Worm (Caenorhabditis elegans) whole organism, L4 larva: ENCODE results near the gene elp-1.

Experiments
- D1046.2 ChIP-seq: fragments of 200-800 bp; sonication (Bioruptor generic); IDR thresholded peaks from 2 replicates; pipeline ENCODE4 v1.3.6; 2022; ENCODE audit warnings: missing genetic modification characterization, missing compliant biosample characterization
- F37D6.2 ChIP-seq: sonication (generic microtip); optimal IDR thresholded peaks from 2 replicates; lab custom pipeline; 2016; ENCODE audit warnings: mild to moderate bottlenecking, missing genetic modification characterization, missing compliant biosample characterization
- R02D3.7 ChIP-seq: fragments of 150-350 bp; sonication (generic microtip); optimal IDR thresholded peaks from 3 replicates; lab custom pipeline; 2014; ENCODE audit warnings: missing biosample characterization, missing genetic modification characterization
- Y75B8A.6 ChIP-seq: fragments of 200-800 bp; sonication (Bioruptor generic); IDR thresholded peaks from 2 replicates; pipeline ENCODE4 v1.3.6; 2022; ENCODE audit warnings: missing genetic modification reagents, missing genetic modification characterization, missing compliant biosample characterization
- aly-2 ChIP-seq: sonication (generic microtip); optimal IDR thresholded peaks from 2 replicates; lab custom pipeline; 2018; ENCODE audit warnings: missing biosample characterization, missing genetic modification characterization
- ama-1 ChIP-seq: fragments of 150-350 bp; optimal IDR thresholded peaks from 2 replicates; lab custom pipeline; 2014; ENCODE audit warnings: inconsistent platforms, mixed read lengths
- arid-1 ChIP-seq: fragments of 200-800 bp; sonication (Bioruptor generic); conservative IDR thresholded peaks from 2 replicates; pipeline ENCODE4 v1.3.6; 2022; ENCODE audit warnings: missing genetic modification reagents, missing genetic modification characterization, missing compliant biosample characterization
- attf-4 ChIP-seq: sonication (generic microtip); optimal IDR thresholded peaks from 3 replicates; lab custom pipeline; 2017; ENCODE audit warnings: missing biosample characterization, missing genetic modification characterization
- ceh-44 ChIP-seq: fragments of 200-800 bp; sonication (Bioruptor generic); IDR thresholded peaks from 2 replicates; pipeline ENCODE4 v1.3.6; 2022; ENCODE audit warnings: missing genetic modification reagents, missing genetic modification characterization, missing compliant biosample characterization
- daf-16 ChIP-seq, 3 experiments: sonication (generic microtip); optimal IDR thresholded peaks; 2 replicates each; lab custom pipeline; 2016 to 2017; ENCODE audit warnings: missing genetic modification characterization in 3 of 3, missing genetic modification reagents in 3 of 3, mild to moderate bottlenecking in 2 of 3, missing compliant biosample characterization in 2 of 3, missing biosample characterization in 1 of 3, moderate library complexity in 1 of 3
- dmd-6 ChIP-seq: fragments of 200-800 bp; sonication (Bioruptor generic); IDR thresholded peaks from 2 replicates; pipeline ENCODE4 v1.3.6; 2022; ENCODE audit warnings: missing genetic modification reagents, missing genetic modification characterization, missing compliant biosample characterization
- dmd-9 ChIP-seq: fragments of 200-800 bp; sonication (Bioruptor generic); IDR thresholded peaks from 2 replicates; pipeline ENCODE4 v1.3.6; 2022; ENCODE audit warnings: missing genetic modification reagents, missing genetic modification characterization, missing compliant biosample characterization
- duxl-1 ChIP-seq: sonication (generic microtip); optimal IDR thresholded peaks from 2 replicates; lab custom pipeline; 2016; ENCODE audit warnings: mild to moderate bottlenecking, missing genetic modification characterization, moderate library complexity, missing compliant biosample characterization; ENCODE audit not compliant: poor library complexity
- dve-1 ChIP-seq: sonication (generic microtip); optimal IDR thresholded peaks from 2 replicates; lab custom pipeline; 2017; ENCODE audit warnings: antibody characterized with exemption, mild to moderate bottlenecking, missing genetic modification characterization, missing compliant biosample characterization; ENCODE audit not compliant: insufficient read depth
- egl-43 ChIP-seq: fragments of 200-800 bp; sonication (Bioruptor generic); IDR thresholded peaks from 2 replicates; pipeline ENCODE4 v1.3.6; 2022; ENCODE audit warnings: missing genetic modification reagents, missing genetic modification characterization, missing compliant biosample characterization
- fkh-10 ChIP-seq: fragments of 150-350 bp; optimal IDR thresholded peaks from 2 replicates; lab custom pipeline; 2014; ENCODE audit warnings: missing biosample characterization, missing genetic modification reagents, missing genetic modification characterization
- fos-1 ChIP-seq: fragments of 150-350 bp; optimal IDR thresholded peaks from 2 replicates; lab custom pipeline; 2014; ENCODE audit warnings: missing biosample characterization, missing genetic modification characterization
- hlh-30 ChIP-seq: sonication (generic microtip); optimal IDR thresholded peaks from 2 replicates; lab custom pipeline; 2017; ENCODE audit warnings: antibody characterized with exemption, mild to moderate bottlenecking, missing genetic modification characterization, missing compliant biosample characterization; ENCODE audit not compliant: insufficient read depth
- hmg-1.1 ChIP-seq: fragments of 200-800 bp; sonication (Bioruptor generic); IDR thresholded peaks from 2 replicates; pipeline ENCODE4 v1.3.6; 2022; ENCODE audit warnings: missing genetic modification reagents, missing genetic modification characterization, missing compliant biosample characterization
- lim-7 ChIP-seq: fragments of 200-800 bp; sonication (Bioruptor generic); IDR thresholded peaks from 2 replicates; pipeline ENCODE4 v1.3.6; 2022; ENCODE audit warnings: missing genetic modification characterization, missing compliant biosample characterization
- lin-1 ChIP-seq: fragments of 200-800 bp; sonication (Bioruptor generic); IDR thresholded peaks from 2 replicates; pipeline ENCODE4 v1.3.6; 2022; ENCODE audit warnings: missing genetic modification reagents, missing genetic modification characterization, missing compliant biosample characterization
- lin-29 ChIP-seq: fragments of 200-800 bp; sonication (Bioruptor generic); IDR thresholded peaks from 2 replicates; pipeline ENCODE4 v1.3.6; 2022; ENCODE audit warnings: missing genetic modification reagents, missing genetic modification characterization, missing compliant biosample characterization
- lin-38 ChIP-seq: fragments of 200-800 bp; sonication (Bioruptor generic); IDR thresholded peaks from 2 replicates; pipeline ENCODE4 v1.3.6; 2022; ENCODE audit warnings: missing genetic modification reagents, missing genetic modification characterization, missing compliant biosample characterization
- lsy-2 ChIP-seq, 2 experiments: fragments of 150-350 bp in 1 of 2; sonication (generic microtip) in 1 of 2; optimal IDR thresholded peaks; 2 replicates each; lab custom pipeline; 2014 to 2017; ENCODE audit warnings: missing biosample characterization in 2 of 2, missing genetic modification characterization in 2 of 2
- madf-5 ChIP-seq, 2 experiments: fragments of 200-800 bp; sonication (Bioruptor generic); IDR thresholded peaks; 2 replicates each; pipeline ENCODE4 v1.3.6; 2022; ENCODE audit warnings: missing compliant biosample characterization in 2 of 2, missing genetic modification characterization in 2 of 2
- mdl-1 ChIP-seq, 2 experiments: fragments of 150-350 bp in 1 of 2; sonication (generic microtip) in 1 of 2; optimal IDR thresholded peaks; 2 replicates each; lab custom pipeline; 2014 to 2017; ENCODE audit warnings: missing biosample characterization in 2 of 2, missing genetic modification characterization in 2 of 2
- mdt-29 ChIP-seq: fragments of 200-800 bp; sonication (Bioruptor generic); IDR thresholded peaks from 2 replicates; pipeline ENCODE4 v1.3.6; 2022; ENCODE audit warnings: missing genetic modification reagents, missing genetic modification characterization, missing compliant biosample characterization
- mes-2 ChIP-seq: sonication (generic microtip); optimal IDR thresholded peaks from 2 replicates; lab custom pipeline; 2016; ENCODE audit warnings: missing genotype, mild to moderate bottlenecking, missing genetic modification characterization, missing compliant biosample characterization; ENCODE audit not compliant: poor library complexity, severe bottlenecking
- nhr-10 ChIP-seq: fragments of 150-350 bp; optimal IDR thresholded peaks from 2 replicates; lab custom pipeline; 2014; ENCODE audit warnings: missing biosample characterization, missing genetic modification characterization
- nhr-28 ChIP-seq: fragments of 150-350 bp; optimal IDR thresholded peaks from 2 replicates; lab custom pipeline; 2014; ENCODE audit warnings: missing biosample characterization, missing genetic modification characterization
- nhr-42 ChIP-seq: fragments of 200-800 bp; sonication (Bioruptor generic); IDR thresholded peaks from 2 replicates; pipeline ENCODE4 v1.3.6; 2022; ENCODE audit warnings: missing genetic modification characterization, missing compliant biosample characterization
- nhr-48 ChIP-seq: sonication (generic microtip); optimal IDR thresholded peaks from 2 replicates; lab custom pipeline; 2016; ENCODE audit warnings: mild to moderate bottlenecking, missing genetic modification characterization, missing compliant biosample characterization
- nhr-76 ChIP-seq: fragments of 150-350 bp; optimal IDR thresholded peaks from 2 replicates; lab custom pipeline; 2014; ENCODE audit warnings: missing biosample characterization, missing genetic modification characterization
- nhr-77 ChIP-seq: fragments of 150-350 bp; optimal IDR thresholded peaks from 2 replicates; lab custom pipeline; 2014; ENCODE audit warnings: missing biosample characterization, missing genetic modification characterization
- pha-4 ChIP-seq, 2 experiments: fragments of 150-350 bp in 1 of 2; fragments of 200-800 bp in 1 of 2; sonication (Bioruptor generic) in 1 of 2; IDR thresholded peaks in 1 of 2; optimal IDR thresholded peaks in 1 of 2; 2 replicates each; pipeline versions ENCODE4 v1.3.6 to Lab custom; 2014 to 2022; ENCODE audit warnings: missing genetic modification characterization in 2 of 2, missing genetic modification reagents in 2 of 2, missing biosample characterization in 1 of 2, missing compliant biosample characterization in 1 of 2
- php-3 ChIP-seq: fragments of 200-800 bp; sonication (Bioruptor generic); IDR thresholded peaks from 2 replicates; pipeline ENCODE4 v1.3.6; 2022; ENCODE audit warnings: missing genetic modification reagents, missing genetic modification characterization, missing compliant biosample characterization
- pqm-1 ChIP-seq: sonication (generic microtip); optimal IDR thresholded peaks from 2 replicates; lab custom pipeline; 2017; ENCODE audit warnings: missing biosample characterization, missing genetic modification characterization
- rbr-2 ChIP-seq: sonication (generic microtip); optimal IDR thresholded peaks from 2 replicates; lab custom pipeline; 2016; ENCODE audit warnings: missing genotype, missing genetic modification characterization, missing compliant biosample characterization
- skn-1 ChIP-seq: fragments of 150-350 bp; optimal IDR thresholded peaks from 2 replicates; lab custom pipeline; 2014; ENCODE audit warnings: missing biosample characterization, missing genetic modification characterization
- snpc-1.2 ChIP-seq: fragments of 200-800 bp; sonication (Bioruptor generic); IDR thresholded peaks from 2 replicates; pipeline ENCODE4 v1.3.6; 2022; ENCODE audit warnings: missing genetic modification reagents, missing genetic modification characterization, missing compliant biosample characterization
- snpc-4 ChIP-seq: fragments of 150-350 bp; optimal IDR thresholded peaks from 2 replicates; lab custom pipeline; 2014; ENCODE audit warnings: missing biosample characterization, missing genetic modification characterization
- tra-1 ChIP-seq: fragments of 200-800 bp; sonication (Bioruptor generic); IDR thresholded peaks from 2 replicates; pipeline ENCODE4 v1.3.6; 2022; ENCODE audit warnings: missing genetic modification reagents, missing genetic modification characterization, missing compliant biosample characterization
- unc-130 ChIP-seq: sonication (generic microtip); optimal IDR thresholded peaks from 2 replicates; lab custom pipeline; 2016; ENCODE audit warnings: missing genetic modification reagents, missing genetic modification characterization, missing compliant biosample characterization
- unc-39 ChIP-seq: sonication (generic microtip); optimal IDR thresholded peaks from 2 replicates; lab custom pipeline; 2017; ENCODE audit warnings: missing biosample characterization, missing genetic modification characterization
- unc-62 ChIP-seq, 3 experiments: fragments of 150-350 bp in 1 of 3; sonication (generic microtip); optimal IDR thresholded peaks in 2 of 3; peaks in 1 of 3; 1 replicate in 1 of 3; 2 replicates in 2 of 3; lab custom pipeline; 2014 to 2017; ENCODE audit warnings: missing biosample characterization in 3 of 3, missing genetic modification characterization in 3 of 3, missing genetic modification reagents in 3 of 3, missing genotype in 1 of 3
- zfp-2 ChIP-seq: sonication (generic microtip); optimal IDR thresholded peaks from 2 replicates; lab custom pipeline; 2016; ENCODE audit warnings: mild to moderate bottlenecking, missing genetic modification characterization, missing compliant biosample characterization
- zip-2 ChIP-seq: fragments of 150-350 bp; optimal IDR thresholded peaks from 2 replicates; lab custom pipeline; 2014; ENCODE audit warnings: missing biosample characterization, missing genetic modification characterization
- ztf-7 ChIP-seq: fragments of 150-350 bp; optimal IDR thresholded peaks from 2 replicates; lab custom pipeline; 2014; ENCODE audit warnings: missing biosample characterization, missing genetic modification characterization

The elp-1 gene

ce11 chrV:20776761-20777160, 6.8 kb upstream of the elp-1 start (continued):
- TF ChIP-seq lin-1 (GFP tag; lab: Robert Waterston, UW), result peak; percentile 36; the same call in 1 of the 2 replicates
- peak; percentile 70 for TF ChIP-seq hmg-1.1
- TF ChIP-seq skn-1, result no peak
- peak; percentile 84 for TF ChIP-seq hlh-30
- TF ChIP-seq lsy-2 (tag; optimal IDR thresholded peaks at IDR 0.05; lab: Kevin White, UChicago), result peak; percentile 48 to 64
- peak in 1 of 2 experiments; percentile 77 for TF ChIP-seq mdl-1 (tag; optimal IDR thresholded peaks at IDR 0.05; lab: Kevin White, UChicago)
- no peak for TF ChIP-seq unc-130 (GFP tag; lab: Kevin White, UChicago)
- TF ChIP-seq Y75B8A.6 (GFP tag; lab: Robert Waterston, UW), result no peak
- TF ChIP-seq php-3 (GFP tag; lab: Robert Waterston, UW), result peak; percentile 56; the same call in 1 of the 2 replicates
- TF ChIP-seq mes-2 (tag; lab: Kevin White, UChicago), result peak; percentile 61
- TF ChIP-seq pqm-1 (tag; lab: Kevin White, UChicago), result peak; percentile 16
- peak; percentile 13 for TF ChIP-seq fkh-10
- TF ChIP-seq dmd-9, result no peak
- TF ChIP-seq lim-7 (GFP tag; lab: Robert Waterston, UW), result peak; percentile 40; the same call in 1 of the 2 replicates
- TF ChIP-seq mdt-29 (GFP tag; lab: Robert Waterston, UW), result 0 out of 2 replicates have a peak, but pooled peaks have one; percentile 6
- TF ChIP-seq ama-1 (lab: Kevin White, UChicago), result peak; percentile 44
- TF ChIP-seq F37D6.2 (tag; lab: Kevin White, UChicago), result no peak
- no peak for TF ChIP-seq zfp-2 (tag; lab: Kevin White, UChicago)
- TF ChIP-seq nhr-48 (tag; lab: Kevin White, UChicago), result peak; percentile 1
- peak; percentile 29; the same call in 1 of the 2 replicates for TF ChIP-seq tra-1 (GFP tag; lab: Robert Waterston, UW)
- peak; percentile 23 for TF ChIP-seq rbr-2 (tag; lab: Kevin White, UChicago)
- TF ChIP-seq snpc-1.2, result no peak
- TF ChIP-seq nhr-10, result no peak
- TF ChIP-seq attf-4, result no peak
- TF ChIP-seq lin-38, result no peak
- peak; percentile 64 for TF ChIP-seq nhr-77
- TF ChIP-seq duxl-1 (tag; lab: Kevin White, UChicago), result no peak
- TF ChIP-seq ztf-7, result no peak

ce11 chrV:20775269-20775668, 5.3 kb upstream of the elp-1 start, which contains the start of gene F38A6.4:
Gene F38A6.4 (minus strand): TSS chrV:20775369.
- no peak for TF ChIP-seq nhr-42 (GFP tag; lab: Robert Waterston, UW)
- TF ChIP-seq dve-1, result peak; percentile 11
- TF ChIP-seq nhr-28 (tag; lab: Kevin White, UChicago), result peak; percentile 25
- no peak for TF ChIP-seq pha-4 (GFP tag; IDR thresholded peaks at IDR 0.05; lab: Robert Waterston, UW)
- no peak for TF ChIP-seq pha-4 (tag; optimal IDR thresholded peaks at IDR 0.05; lab: Kevin White, UChicago)
- TF ChIP-seq daf-16 (GFP tag; optimal IDR thresholded peaks at IDR 0.05; lab: Kevin White, UChicago), result no peak
- TF ChIP-seq daf-16 (tag; optimal IDR thresholded peaks at IDR 0.05; lab: Kevin White, UChicago), result peak; percentile 11
- peak in 1 of 2 experiments; percentile 84 for TF ChIP-seq unc-62 (GFP tag; optimal IDR thresholded peaks at IDR 0.05 in 1 of 2; lab: Kevin White, UChicago)
- no peak for TF ChIP-seq unc-62 (tag; optimal IDR thresholded peaks at IDR 0.05; lab: Kevin White, UChicago)
- TF ChIP-seq hlh-30, result peak; percentile 29

DNA sequence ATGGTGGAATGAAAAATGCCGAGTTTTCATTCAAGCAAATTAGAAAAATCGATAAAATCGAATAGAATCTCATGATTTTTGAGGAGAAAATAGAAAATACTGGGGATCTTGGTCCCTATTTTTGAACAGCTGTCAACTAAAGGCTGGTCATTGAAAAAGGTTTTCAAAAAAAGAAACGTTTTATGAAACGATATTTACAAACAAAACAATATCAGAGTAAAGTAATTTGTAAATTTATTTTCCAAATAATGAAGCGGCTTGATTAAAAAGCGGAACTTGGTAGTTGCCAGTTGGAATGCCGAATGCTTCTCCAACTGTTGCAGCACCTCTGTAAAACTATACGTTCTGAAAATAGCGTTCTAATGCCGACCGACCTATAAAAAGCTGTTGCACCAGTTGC, 3.7 kb upstream of the elp-1 start, which contains the start of gene F38A6.5:
Gene F38A6.5, minus strand, starts transcription at position 101 of the 400 bp plus-strand sequence.
- no peak for TF ChIP-seq egl-43
- TF ChIP-seq ztf-7, result no peak
- no peak for TF ChIP-seq rbr-2 (tag; lab: Kevin White, UChicago)
- TF ChIP-seq hmg-1.1, result no peak
- TF ChIP-seq snpc-4 (tag; lab: Kevin White, UChicago), result no peak
- no peak for TF ChIP-seq unc-39 (tag; lab: Kevin White, UChicago)
- no peak for TF ChIP-seq fos-1 (tag; lab: Kevin White, UChicago)
- TF ChIP-seq fkh-10, result no peak
- TF ChIP-seq madf-5 (GFP tag; IDR thresholded peaks at IDR 0.05; lab: Robert Waterston, UW), result no peak
- no peak for TF ChIP-seq D1046.2
- no peak for TF ChIP-seq arid-1 (GFP tag; lab: Robert Waterston, UW)
- TF ChIP-seq R02D3.7, result no peak
- TF ChIP-seq lin-29 (GFP tag; lab: Robert Waterston, UW), result no peak
- TF ChIP-seq zip-2, result no peak
- TF ChIP-seq nhr-76 (tag; lab: Kevin White, UChicago), result no peak
- TF ChIP-seq aly-2 (tag; lab: Kevin White, UChicago), result no peak
- no peak for TF ChIP-seq ceh-44 (GFP tag; lab: Robert Waterston, UW)
- no peak for TF ChIP-seq dmd-6 (GFP tag; lab: Robert Waterston, UW)
